Fruit fly (Drosophila melanogaster): ENCODE results near the gene CG7772.
"Not testable (repeated sequence)": the region's sequence is repeated elsewhere in the genome, so short reads cannot be mapped to it uniquely, and the experiment has no call there.

CG7772 gene

dm6 chrX:17907184-17908006 lies at the start of gene CG7772, which contains the start of gene Vps4:
CG7772 (minus strand) TSS chrX:17907261.
Vps4 (plus strand) TSS chrX:17907692.
- TF ChIP-seq noc (tag; optimal IDR thresholded peaks at IDR 0.05): no peak

dm6 chrX:17940677-17941076 lies 33.6 kb upstream of the CG7772 start:
- TF ChIP-seq noc (tag; optimal IDR thresholded peaks at IDR 0.05): no peak

dm6 chrX:17924034-17924433 lies 17.0 kb upstream of the CG7772 start:
- TF ChIP-seq noc (tag; optimal IDR thresholded peaks at IDR 0.05): no peak

- no peak for TF ChIP-seq noc (tag; optimal IDR thresholded peaks at IDR 0.05)
These were observed 10.6 kb upstream of the CG7772 start for dm6 chrX:17917564-17918233.

- TF ChIP-seq noc (tag; optimal IDR thresholded peaks at IDR 0.05): no peak
These were observed 8.9 kb upstream of the CG7772 start for dm6 chrX:17915929-17916328.

dm6 chrX:17914508-17914907 lies 7.4 kb upstream of the CG7772 start:
- no peak for TF ChIP-seq noc (tag; optimal IDR thresholded peaks at IDR 0.05)

dm6 chrX:17912514-17912913 lies 5.5 kb upstream of the CG7772 start:
- no peak for TF ChIP-seq noc (tag; optimal IDR thresholded peaks at IDR 0.05)

dm6 chrX:17910941-17911703 lies 4.1 kb upstream of the CG7772 start, which contains the start of gene CG6847:
CG6847 (plus strand) TSS chrX:17911462.
- no peak for TF ChIP-seq noc (tag; optimal IDR thresholded peaks at IDR 0.05)

- TF ChIP-seq noc (tag; optimal IDR thresholded peaks at IDR 0.05): no peak
These were observed 3.5 kb upstream of the CG7772 start for dm6 chrX:17910606-17910940.

- not testable (repeated sequence) for TF ChIP-seq noc (tag; optimal IDR thresholded peaks at IDR 0.05)
These were observed 7.7 kb downstream of the CG7772 start, which contains the start of gene Gss2 for dm6 chrX:17899402-17899801. Gss2 (plus strand) TSS chrX:17899702.

dm6 chrX:17889247-17889646 lies 17.8 kb downstream of the CG7772 start, which contains the start of gene Gss1:
Gss1 (plus strand) TSS chrX:17889547.
- TF ChIP-seq noc (tag; optimal IDR thresholded peaks at IDR 0.05): not testable (repeated sequence)

dm6 chrX:17887877-17888276 lies 19.2 kb downstream of the CG7772 start, which contains the start of gene CG6788:
CG6788 (plus strand) TSS chrX:17888177.
- no peak for TF ChIP-seq noc (tag; optimal IDR thresholded peaks at IDR 0.05)

dm6 chrX:17887208-17887627 lies 19.8 kb downstream of the CG7772 start, which contains the start of gene mnb:
mnb (minus strand) TSS chrX:17887222.
- no peak for TF ChIP-seq noc (tag; optimal IDR thresholded peaks at IDR 0.05)

dm6 chrX:17886449-17887207 lies 20.4 kb downstream of the CG7772 start:
- no peak for TF ChIP-seq noc (tag; optimal IDR thresholded peaks at IDR 0.05)

dm6 chrX:17886107-17886448 lies 21.0 kb downstream of the CG7772 start:
- no peak for TF ChIP-seq noc (tag; optimal IDR thresholded peaks at IDR 0.05)
